Fruit fly (Drosophila melanogaster) whole organism, prepupa: ENCODE measurements around the gene CG4455.

Source experiments
- Blimp-1 ChIP-seq: fragments of 200-800 bp; sonication (Bioruptor generic); optimal IDR thresholded peaks from 3 replicates; lab custom pipeline; 2017; ENCODE audit warnings: missing biosample characterization, missing genetic modification characterization, mild to moderate bottlenecking, moderate library complexity, missing genetic modification reagents
- CG10631 ChIP-seq: fragments of 200-800 bp; sonication (Bioruptor generic); optimal IDR thresholded peaks from 2 replicates; lab custom pipeline; 2016; ENCODE audit warnings: missing biosample characterization, missing genetic modification characterization
- CG10669 ChIP-seq: fragments of 200-800 bp; sonication (Bioruptor generic); optimal IDR thresholded peaks from 3 replicates; lab custom pipeline; 2018; ENCODE audit warnings: missing biosample characterization, mild to moderate bottlenecking, missing genetic modification characterization, moderate library complexity
- CG11294 ChIP-seq: fragments of 200-800 bp; sonication (Bioruptor generic); IDR thresholded peaks from 2 replicates; pipeline ENCODE4 v1.3.6; 2022; ENCODE audit warnings: missing biosample characterization, missing genetic modification characterization
- CG11902 ChIP-seq: fragments of 200-800 bp; sonication (Bioruptor generic); optimal IDR thresholded peaks from 3 replicates; lab custom pipeline; 2016; ENCODE audit warnings: missing biosample characterization, missing genetic modification characterization
- CG1621 ChIP-seq: fragments of 200-800 bp; sonication (Bioruptor generic); optimal IDR thresholded peaks from 3 replicates; lab custom pipeline; 2018; ENCODE audit warnings: missing biosample characterization, mild to moderate bottlenecking, missing genetic modification characterization
- CG16779 ChIP-seq: fragments of 200-800 bp; sonication (Bioruptor generic); optimal IDR thresholded peaks from 3 replicates; lab custom pipeline; 2017; ENCODE audit warnings: missing biosample characterization, mild to moderate bottlenecking, missing genetic modification characterization
- CG3032 ChIP-seq: fragments of 200-800 bp; optimal IDR thresholded peaks from 2 replicates; lab custom pipeline; 2019; ENCODE audit warnings: missing biosample characterization, mild to moderate bottlenecking, missing genetic modification characterization, moderate library complexity
- CG31627 ChIP-seq: fragments of 200-800 bp; sonication (Bioruptor generic); optimal IDR thresholded peaks from 3 replicates; lab custom pipeline; 2016; ENCODE audit warnings: missing biosample characterization, missing genetic modification characterization
- CG32006 ChIP-seq: fragments of 200-800 bp; sonication (Bioruptor generic); optimal IDR thresholded peaks from 3 replicates; lab custom pipeline; 2017; ENCODE audit warnings: missing biosample characterization, mild to moderate bottlenecking, missing genetic modification characterization
- CG34406 ChIP-seq: fragments of 200-800 bp; sonication (Bioruptor generic); optimal IDR thresholded peaks from 3 replicates; lab custom pipeline; 2016; ENCODE audit warnings: missing biosample characterization, missing genetic modification characterization
- CG3919 ChIP-seq: fragments of 200-800 bp; sonication (Bioruptor generic); optimal IDR thresholded peaks from 3 replicates; lab custom pipeline; 2016; ENCODE audit warnings: missing biosample characterization, missing genetic modification characterization
- CG4318 ChIP-seq: fragments of 200-800 bp; sonication (Bioruptor generic); optimal IDR thresholded peaks from 3 replicates; lab custom pipeline; 2017; ENCODE audit warnings: missing biosample characterization, mild to moderate bottlenecking, missing genetic modification characterization
- CG6163 ChIP-seq: fragments of 200-800 bp; sonication (Bioruptor generic); IDR thresholded peaks from 3 replicates; pipeline ENCODE4 v1.3.6; 2022; ENCODE audit warnings: missing biosample characterization, missing genetic modification characterization
- CG6792 ChIP-seq: fragments of 200-800 bp; sonication (Bioruptor generic); optimal IDR thresholded peaks from 3 replicates; lab custom pipeline; 2016; ENCODE audit warnings: missing biosample characterization, missing genetic modification characterization
- CG6808 ChIP-seq: fragments of 200-800 bp; sonication (Bioruptor generic); optimal IDR thresholded peaks from 3 replicates; lab custom pipeline; 2017; ENCODE audit warnings: missing biosample characterization, missing genetic modification characterization, mild to moderate bottlenecking, moderate library complexity, missing genetic modification reagents
- CG6854 ChIP-seq: fragments of 200-800 bp; sonication (Bioruptor generic); optimal IDR thresholded peaks from 2 replicates; lab custom pipeline; 2017; ENCODE audit warnings: missing biosample characterization, mild to moderate bottlenecking, missing genetic modification characterization
- CG8119 ChIP-seq: fragments of 200-800 bp; sonication (Bioruptor generic); IDR thresholded peaks from 3 replicates; pipeline ENCODE4 v1.3.6; 2022; ENCODE audit warnings: missing biosample characterization, missing genetic modification characterization
- CG9139 ChIP-seq: fragments of 200-800 bp; sonication (Bioruptor generic); optimal IDR thresholded peaks from 3 replicates; lab custom pipeline; 2017; ENCODE audit warnings: missing biosample characterization, mild to moderate bottlenecking, missing genetic modification characterization
- Eip75B ChIP-seq: fragments of 200-800 bp; sonication (Bioruptor generic); optimal IDR thresholded peaks from 3 replicates; lab custom pipeline; 2016; ENCODE audit warnings: missing biosample characterization, missing genetic modification characterization
- Eip78C ChIP-seq: fragments of 200-800 bp; sonication (Bioruptor generic); peaks from one replicate; lab custom pipeline; 2016; ENCODE audit warnings: missing biosample characterization, missing genetic modification characterization
- Eip93F ChIP-seq: fragments of 200-800 bp; sonication (Bioruptor generic); optimal IDR thresholded peaks from 2 replicates; lab custom pipeline; 2016; ENCODE audit warnings: missing biosample characterization, mild to moderate bottlenecking, missing genetic modification characterization
- Ets21C ChIP-seq: fragments of 200-800 bp; sonication (Bioruptor generic); optimal IDR thresholded peaks from 3 replicates; lab custom pipeline; 2016; ENCODE audit warnings: missing biosample characterization, missing genetic modification characterization
- Ets96B ChIP-seq: fragments of 200-800 bp; optimal IDR thresholded peaks from 2 replicates; lab custom pipeline; 2019; ENCODE audit warnings: missing biosample characterization, mild to moderate bottlenecking, missing genetic modification characterization, moderate library complexity
- Hr38 ChIP-seq: sonication (Bioruptor generic); optimal IDR thresholded peaks from 2 replicates; lab custom pipeline; 2016; ENCODE audit warnings: missing biosample characterization, missing genetic modification characterization
- Hr39 ChIP-seq: fragments of 200-800 bp; sonication (Bioruptor generic); optimal IDR thresholded peaks from 2 replicates; lab custom pipeline; 2016; ENCODE audit warnings: missing biosample characterization, missing genetic modification characterization
- Hr4 ChIP-seq: fragments of 200-800 bp; sonication (Bioruptor generic); optimal IDR thresholded peaks from 3 replicates; lab custom pipeline; 2016; ENCODE audit warnings: missing biosample characterization, missing genetic modification characterization
- Lpt ChIP-seq: fragments of 200-800 bp; sonication (Bioruptor generic); optimal IDR thresholded peaks from 3 replicates; lab custom pipeline; 2016; ENCODE audit warnings: missing biosample characterization, missing genetic modification characterization
- Met ChIP-seq: fragments of 200-800 bp; sonication (Bioruptor generic); optimal IDR thresholded peaks from 3 replicates; lab custom pipeline; 2016; ENCODE audit warnings: missing biosample characterization, missing genetic modification characterization
- OdsH ChIP-seq: fragments of 200-800 bp; sonication (Bioruptor generic); optimal IDR thresholded peaks from 3 replicates; lab custom pipeline; 2016; ENCODE audit warnings: missing biosample characterization, missing genetic modification characterization
- Sox102F ChIP-seq: fragments of 200-800 bp; sonication (Bioruptor generic); optimal IDR thresholded peaks from 2 replicates; lab custom pipeline; 2016; ENCODE audit warnings: missing biosample characterization, mild to moderate bottlenecking, missing genetic modification characterization
- Sox14 ChIP-seq: fragments of 200-800 bp; sonication (Bioruptor generic); optimal IDR thresholded peaks from 3 replicates; lab custom pipeline; 2016; ENCODE audit warnings: missing biosample characterization, missing genetic modification characterization
- achi ChIP-seq: fragments of 200-800 bp; sonication (Bioruptor generic); optimal IDR thresholded peaks from 3 replicates; lab custom pipeline; 2016; ENCODE audit warnings: missing biosample characterization, missing genetic modification characterization
- acj6 ChIP-seq: fragments of 200-800 bp; sonication (Bioruptor generic); optimal IDR thresholded peaks from 3 replicates; lab custom pipeline; 2016; ENCODE audit warnings: missing biosample characterization, missing genetic modification characterization
- cyc ChIP-seq: fragments of 200-800 bp; sonication (Bioruptor generic); optimal IDR thresholded peaks from 3 replicates; lab custom pipeline; 2016; ENCODE audit warnings: missing biosample characterization, missing genetic modification characterization
- dac ChIP-seq: fragments of 200-800 bp; sonication (Bioruptor generic); optimal IDR thresholded peaks from 2 replicates; lab custom pipeline; 2017; ENCODE audit warnings: missing biosample characterization, mild to moderate bottlenecking, missing genetic modification characterization
- eg ChIP-seq: fragments of 200-800 bp; sonication (Bioruptor generic); IDR thresholded peaks from 3 replicates; pipeline ENCODE4 v1.3.6; 2022; ENCODE audit warnings: missing biosample characterization, missing genetic modification characterization
- fd59A ChIP-seq: fragments of 200-800 bp; sonication (Bioruptor generic); optimal IDR thresholded peaks from 2 replicates; lab custom pipeline; 2017; ENCODE audit warnings: missing biosample characterization, mild to moderate bottlenecking, missing genetic modification characterization, missing genetic modification reagents
- lz ChIP-seq: fragments of 200-800 bp; sonication (Bioruptor generic); optimal IDR thresholded peaks from 3 replicates; lab custom pipeline; 2016; ENCODE audit warnings: missing biosample characterization, missing genetic modification characterization
- net ChIP-seq: fragments of 200-800 bp; sonication (Bioruptor generic); optimal IDR thresholded peaks from 3 replicates; lab custom pipeline; 2016; ENCODE audit warnings: missing biosample characterization, missing genetic modification characterization
- pdm3 ChIP-seq: fragments of 200-800 bp; sonication (Bioruptor generic); optimal IDR thresholded peaks from 3 replicates; lab custom pipeline; 2016; ENCODE audit warnings: missing biosample characterization, missing genetic modification characterization
- salr ChIP-seq, 2 experiments: fragments of 200-800 bp; sonication (Bioruptor generic); optimal IDR thresholded peaks; 3 replicates each; lab custom pipeline; 2016 to 2018; ENCODE audit warnings: missing biosample characterization in 2 of 2, missing genetic modification characterization in 2 of 2, mild to moderate bottlenecking in 1 of 2
- ss ChIP-seq, 2 experiments: fragments of 200-800 bp; sonication (Bioruptor generic); optimal IDR thresholded peaks; 2 replicates in 1 of 2; 3 replicates in 1 of 2; lab custom pipeline; 2017 to 2018; ENCODE audit warnings: mild to moderate bottlenecking in 2 of 2, missing biosample characterization in 2 of 2, missing genetic modification characterization in 2 of 2, moderate library complexity in 1 of 2
- svp ChIP-seq: fragments of 200-800 bp; sonication (Bioruptor generic); peaks from one replicate; lab custom pipeline; 2016; ENCODE audit warnings: missing biosample characterization, missing genetic modification characterization
- topi ChIP-seq: fragments of 200-800 bp; sonication (Bioruptor generic); optimal IDR thresholded peaks from 3 replicates; lab custom pipeline; 2016; ENCODE audit warnings: missing biosample characterization, missing genetic modification characterization
- vri ChIP-seq: fragments of 200-800 bp; sonication (Bioruptor generic); optimal IDR thresholded peaks from 3 replicates; lab custom pipeline; 2016; ENCODE audit warnings: missing biosample characterization, mild to moderate bottlenecking, missing genetic modification characterization

The CG4455 gene

DNA sequence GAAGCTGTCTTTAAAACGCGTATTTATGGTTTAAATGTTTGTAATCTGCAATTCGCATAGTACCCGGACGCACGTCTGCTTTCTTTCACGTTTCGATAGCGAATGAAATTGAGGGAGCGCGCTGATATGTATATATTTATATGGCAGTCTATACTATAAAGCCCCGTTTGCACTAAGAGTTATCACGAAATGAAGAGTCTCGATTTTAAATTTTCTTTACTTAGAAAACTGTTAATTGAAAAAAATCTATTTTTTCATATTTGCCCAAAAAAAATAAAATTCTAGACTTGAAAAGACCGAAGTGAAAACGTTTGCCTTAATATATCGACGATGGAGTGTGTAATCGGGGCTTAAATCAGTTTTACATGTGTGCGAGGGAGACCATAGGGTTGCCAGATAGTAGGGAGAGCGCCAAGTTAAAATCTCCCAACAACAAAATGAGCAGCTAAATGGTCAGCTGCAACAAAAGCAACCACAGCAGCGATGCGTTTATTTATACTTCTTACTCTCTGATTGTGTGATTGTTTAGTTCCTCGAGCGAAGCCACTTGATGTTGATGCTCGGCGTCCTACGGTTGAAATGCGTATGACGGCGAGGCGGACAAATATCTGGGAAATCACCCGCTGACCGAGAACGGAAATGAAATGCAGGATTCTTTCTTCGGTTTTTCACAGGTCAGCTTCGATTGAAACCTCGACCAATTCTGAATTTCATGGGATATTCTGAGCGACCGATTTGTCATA is 27.0 kb upstream of the CG4455 start, which contains the start of gene cact (continued):
- peak; percentile 94 for TF ChIP-seq Hr39 (GFP tag; lab: Kevin White, UChicago)
- TF ChIP-seq CG11294 (GFP tag; lab: Robert Waterston, UW), result peak; percentile 86
- TF ChIP-seq CG6163 (GFP tag; lab: Robert Waterston, UW), result peak; percentile 94
- TF ChIP-seq vri (GFP tag; lab: Kevin White, UChicago), result peak; percentile 84
- peak; percentile 85 for TF ChIP-seq Lpt
- TF ChIP-seq ss (GFP tag; optimal IDR thresholded peaks at IDR 0.05; lab: Kevin White, UChicago), result peak; percentile 53 to 60
- peak; percentile 92 for TF ChIP-seq Sox102F (GFP tag; lab: Kevin White, UChicago)
- TF ChIP-seq lz (GFP tag; lab: Kevin White, UChicago), result peak; percentile 96
- peak; percentile 94 for TF ChIP-seq Met (GFP tag; lab: Kevin White, UChicago)
- peak; percentile 93 for TF ChIP-seq acj6
- TF ChIP-seq Ets96B, result peak; percentile 93
- TF ChIP-seq Eip78C (GFP tag; lab: Kevin White, UChicago), result peak; percentile 98
- peak; percentile 83 for TF ChIP-seq CG4318 (GFP tag; lab: Kevin White, UChicago)
- TF ChIP-seq CG11902 (GFP tag; lab: Kevin White, UChicago), result peak; percentile 82
- TF ChIP-seq CG16779, result peak; percentile 84
- TF ChIP-seq CG10631, result peak; percentile 93
- TF ChIP-seq CG6854 (GFP tag; lab: Kevin White, UChicago), result peak; percentile 49
- TF ChIP-seq CG6808 (GFP tag; lab: Kevin White, UChicago), result peak; percentile 68
- peak; percentile 94 for TF ChIP-seq svp (GFP tag; lab: Kevin White, UChicago)
- peak; percentile 94 for TF ChIP-seq OdsH (GFP tag; lab: Kevin White, UChicago)
- TF ChIP-seq fd59A (GFP tag; lab: Kevin White, UChicago), result peak; percentile 86
- TF ChIP-seq eg (GFP tag; lab: Robert Waterston, UW), result peak; percentile 92
- peak; percentile 92 for TF ChIP-seq CG32006 (GFP tag; lab: Kevin White, UChicago)
- TF ChIP-seq salr (GFP tag; optimal IDR thresholded peaks at IDR 0.05; lab: Kevin White, UChicago), result peak; percentile 81
- TF ChIP-seq CG1621 (tag; lab: Kevin White, UChicago), result peak; percentile 68
- TF ChIP-seq achi (GFP tag; lab: Kevin White, UChicago), result peak; percentile 92
- TF ChIP-seq cyc (GFP tag; lab: Kevin White, UChicago), result peak; percentile 94

dm6 chr2L:16326892-16327291 is 25.8 kb upstream of the CG4455 start, which contains the start of gene CG4278:
CG4278 (plus strand) TSS chr2L:16327069.
- TF ChIP-seq dac (GFP tag; lab: Kevin White, UChicago) (no peak), Ets21C (no peak), lz (GFP tag; lab: Kevin White, UChicago) (no peak), CG11902 (GFP tag; lab: Kevin White, UChicago) (no peak), Sox14 (GFP tag; lab: Kevin White, UChicago) (no peak), Eip75B (GFP tag; lab: Kevin White, UChicago) (no peak), pdm3 (GFP tag; lab: Kevin White, UChicago) (no peak), CG6792 (GFP tag; lab: Kevin White, UChicago) (no peak), CG3032 (tag; lab: Kevin White, UChicago) (no peak), salr (GFP tag; optimal IDR thresholded peaks at IDR 0.05; lab: Kevin White, UChicago) (no peak), Sox102F (GFP tag; lab: Kevin White, UChicago) (no peak), Eip93F (GFP tag; lab: Kevin White, UChicago) (no peak)

- TF ChIP-seq Met (GFP tag; lab: Kevin White, UChicago), result no peak
- peak; percentile 52 for TF ChIP-seq CG1621 (tag; lab: Kevin White, UChicago)
- TF ChIP-seq CG10669 (GFP tag; lab: Kevin White, UChicago), result no peak
- no peak for TF ChIP-seq CG8119
- no peak for TF ChIP-seq Blimp-1 (GFP tag; lab: Kevin White, UChicago)
- TF ChIP-seq fd59A (GFP tag; lab: Kevin White, UChicago), result no peak
- TF ChIP-seq CG3919 (GFP tag; lab: Kevin White, UChicago), result no peak
- no peak for TF ChIP-seq CG9139 (GFP tag; lab: Kevin White, UChicago)
- TF ChIP-seq lz (GFP tag; lab: Kevin White, UChicago), result no peak
- TF ChIP-seq CG11902 (GFP tag; lab: Kevin White, UChicago), result no peak
- TF ChIP-seq topi (GFP tag; lab: Kevin White, UChicago), result no peak
- TF ChIP-seq dac (GFP tag; lab: Kevin White, UChicago), result no peak
- TF ChIP-seq CG34406, result no peak
- TF ChIP-seq net, result no peak
- no peak for TF ChIP-seq ss (GFP tag; optimal IDR thresholded peaks at IDR 0.05; lab: Kevin White, UChicago)
- no peak for TF ChIP-seq eg (GFP tag; lab: Robert Waterston, UW)
- TF ChIP-seq Ets21C, result peak; percentile 44
- peak; percentile 11 for TF ChIP-seq Hr38 (GFP tag; lab: Kevin White, UChicago)
- peak; percentile 69 for TF ChIP-seq CG31627 (GFP tag; lab: Kevin White, UChicago)
- no peak for TF ChIP-seq Sox102F (GFP tag; lab: Kevin White, UChicago)
- peak; percentile 73 for TF ChIP-seq Hr4 (GFP tag; lab: Kevin White, UChicago)
Observed at dm6 chr2L:16329102-16329520, 23.6 kb upstream of the CG4455 start, which contains the start of gene mRpL4. mRpL4 (minus strand) TSS chr2L:16329132.
